Fruit fly (Drosophila melanogaster): Measurements from ENCODE around the gene U2af38.

DNA sequence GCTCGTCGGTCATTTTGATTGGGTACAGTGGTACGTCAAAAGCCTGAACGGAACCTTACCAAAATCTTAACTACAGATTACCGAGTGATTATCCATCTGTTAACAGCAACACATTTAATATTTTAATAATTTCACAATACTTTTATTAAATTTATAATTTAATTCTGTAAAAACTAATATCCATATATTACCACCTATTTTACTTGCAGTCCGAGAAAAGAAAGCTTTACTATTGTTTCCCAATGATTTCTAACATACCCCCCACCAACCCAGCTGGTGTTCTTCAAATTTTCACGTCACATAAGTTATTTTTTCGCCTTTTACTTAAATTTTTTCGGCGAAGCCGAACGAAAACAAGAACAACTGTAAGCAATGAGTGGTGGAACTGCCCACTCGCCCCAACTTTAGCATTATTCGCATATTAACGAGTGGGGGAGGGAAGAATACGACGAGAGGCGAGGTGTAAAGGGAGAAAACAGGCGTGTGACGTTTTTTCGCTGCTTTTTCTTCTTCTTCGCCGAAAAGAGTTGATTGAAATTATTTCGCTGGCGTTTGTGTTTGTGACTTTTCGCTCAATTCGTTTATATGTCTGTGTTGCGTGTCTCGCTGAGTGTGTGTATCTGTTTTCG, 46.5 kb downstream of the U2af38 start:
- no peak for TF ChIP-seq Hnf4 (GFP tag; optimal IDR thresholded peaks at IDR 0.05)
- no peak for TF ChIP-seq Rel (GFP tag; optimal IDR thresholded peaks at IDR 0.05)
- TF ChIP-seq Rel (tag; optimal IDR thresholded peaks at IDR 0.05), result peak; percentile 27
- no peak for TF ChIP-seq Vsx2 (GFP tag; optimal IDR thresholded peaks at IDR 0.05; ENCODE audit: partially characterized antibody)
- no peak for TF ChIP-seq tai (GFP tag; optimal IDR thresholded peaks at IDR 0.05)
- TF ChIP-seq N (GFP tag; optimal IDR thresholded peaks at IDR 0.05), result no peak
- no peak for TF ChIP-seq Myc (optimal IDR thresholded peaks at IDR 0.05)
- no peak for TF ChIP-seq Jra (GFP tag; optimal IDR thresholded peaks at IDR 0.05)
- peak; percentile 76 for TF ChIP-seq psq (GFP tag; optimal IDR thresholded peaks at IDR 0.05)
- peak; percentile 82 for TF ChIP-seq Sp1 (GFP tag; optimal IDR thresholded peaks at IDR 0.05)
- TF ChIP-seq br (GFP tag; optimal IDR thresholded peaks at IDR 0.05), result peak; percentile 52
- no peak for TF ChIP-seq lola (GFP tag; optimal IDR thresholded peaks at IDR 0.05)

Measured in whole organism, wandering third instar larva.